Worm (Caenorhabditis elegans) whole organism, L4 larva: Measurements from ENCODE around the gene anoh-1.

Source experiments
- F49E8.2 ChIP-seq: sonication (generic microtip); optimal IDR thresholded peaks from 2 replicates; lab custom pipeline; 2016; ENCODE audit warnings: missing compliant biosample characterization, mild to moderate bottlenecking, missing genetic modification characterization, borderline replicate concordance
- Y105C5A.15 ChIP-seq: fragments of 200-800 bp; sonication (Bioruptor generic); IDR thresholded peaks from 2 replicates; pipeline ENCODE4 v1.3.6; 2022; ENCODE audit warnings: missing genetic modification characterization, missing compliant biosample characterization
- Y5F2A.4 ChIP-seq: fragments of 200-800 bp; sonication (Bioruptor generic); optimal IDR thresholded peaks from 2 replicates; lab custom pipeline; 2018; ENCODE audit warnings: mild to moderate bottlenecking, missing genetic modification characterization, missing compliant biosample characterization
- Y75B8A.6 ChIP-seq: fragments of 200-800 bp; sonication (Bioruptor generic); IDR thresholded peaks from 2 replicates; pipeline ENCODE4 v1.3.6; 2022; ENCODE audit warnings: missing genetic modification reagents, missing genetic modification characterization, missing compliant biosample characterization
- aha-1 ChIP-seq: fragments of 150-350 bp; peaks from one replicate; lab custom pipeline; 2014; ENCODE audit warnings: missing biosample characterization, missing genetic modification characterization
- ceh-32 ChIP-seq: sonication (generic microtip); optimal IDR thresholded peaks from 2 replicates; lab custom pipeline; 2016; ENCODE audit warnings: mild to moderate bottlenecking, missing genetic modification characterization, missing compliant biosample characterization; ENCODE audit not compliant: poor library complexity
- ceh-62 ChIP-seq: sonication (generic microtip); optimal IDR thresholded peaks from 2 replicates; lab custom pipeline; 2017; ENCODE audit warnings: missing biosample characterization, missing genetic modification characterization
- daf-16 ChIP-seq, 3 experiments: sonication (generic microtip); optimal IDR thresholded peaks; 2 replicates each; lab custom pipeline; 2016 to 2017; ENCODE audit warnings: missing genetic modification characterization in 3 of 3, missing genetic modification reagents in 3 of 3, mild to moderate bottlenecking in 2 of 3, missing compliant biosample characterization in 2 of 3, missing biosample characterization in 1 of 3, moderate library complexity in 1 of 3
- dmd-6 ChIP-seq: fragments of 200-800 bp; sonication (Bioruptor generic); IDR thresholded peaks from 2 replicates; pipeline ENCODE4 v1.3.6; 2022; ENCODE audit warnings: missing genetic modification reagents, missing genetic modification characterization, missing compliant biosample characterization
- dmd-9 ChIP-seq: fragments of 200-800 bp; sonication (Bioruptor generic); IDR thresholded peaks from 2 replicates; pipeline ENCODE4 v1.3.6; 2022; ENCODE audit warnings: missing genetic modification reagents, missing genetic modification characterization, missing compliant biosample characterization
- dpl-1 ChIP-seq: fragments of 150-350 bp; optimal IDR thresholded peaks from 2 replicates; lab custom pipeline; 2014; ENCODE audit warnings: missing biosample characterization, missing genetic modification reagents, missing genetic modification characterization
- dve-1 ChIP-seq: sonication (generic microtip); optimal IDR thresholded peaks from 2 replicates; lab custom pipeline; 2017; ENCODE audit warnings: antibody characterized with exemption, mild to moderate bottlenecking, missing genetic modification characterization, missing compliant biosample characterization; ENCODE audit not compliant: insufficient read depth
- egl-43 ChIP-seq: fragments of 200-800 bp; sonication (Bioruptor generic); IDR thresholded peaks from 2 replicates; pipeline ENCODE4 v1.3.6; 2022; ENCODE audit warnings: missing genetic modification reagents, missing genetic modification characterization, missing compliant biosample characterization
- fos-1 ChIP-seq: fragments of 150-350 bp; optimal IDR thresholded peaks from 2 replicates; lab custom pipeline; 2014; ENCODE audit warnings: missing biosample characterization, missing genetic modification characterization
- hlh-11 ChIP-seq: fragments of 200-800 bp; sonication (Bioruptor generic); optimal IDR thresholded peaks from 2 replicates; lab custom pipeline; 2018; ENCODE audit warnings: mild to moderate bottlenecking, missing genetic modification characterization, missing compliant biosample characterization
- hmg-1.1 ChIP-seq: fragments of 200-800 bp; sonication (Bioruptor generic); IDR thresholded peaks from 2 replicates; pipeline ENCODE4 v1.3.6; 2022; ENCODE audit warnings: missing genetic modification reagents, missing genetic modification characterization, missing compliant biosample characterization
- jun-1 ChIP-seq: fragments of 150-350 bp; optimal IDR thresholded peaks from 2 replicates; lab custom pipeline; 2014; ENCODE audit warnings: missing biosample characterization, missing genetic modification reagents, missing genetic modification characterization
- lin-38 ChIP-seq: fragments of 200-800 bp; sonication (Bioruptor generic); IDR thresholded peaks from 2 replicates; pipeline ENCODE4 v1.3.6; 2022; ENCODE audit warnings: missing genetic modification reagents, missing genetic modification characterization, missing compliant biosample characterization
- lir-3 ChIP-seq: sonication (generic microtip); optimal IDR thresholded peaks from 2 replicates; lab custom pipeline; 2016; ENCODE audit warnings: mild to moderate bottlenecking, missing genetic modification characterization, missing compliant biosample characterization
- lsy-2 ChIP-seq, 2 experiments: fragments of 150-350 bp in 1 of 2; sonication (generic microtip) in 1 of 2; optimal IDR thresholded peaks; 2 replicates each; lab custom pipeline; 2014 to 2017; ENCODE audit warnings: missing biosample characterization in 2 of 2, missing genetic modification characterization in 2 of 2
- mdl-1 ChIP-seq, 2 experiments: fragments of 150-350 bp in 1 of 2; sonication (generic microtip) in 1 of 2; optimal IDR thresholded peaks; 2 replicates each; lab custom pipeline; 2014 to 2017; ENCODE audit warnings: missing biosample characterization in 2 of 2, missing genetic modification characterization in 2 of 2
- mep-1 ChIP-seq: fragments of 150-350 bp; sonication (generic microtip); optimal IDR thresholded peaks from 3 replicates; lab custom pipeline; 2014; ENCODE audit warnings: missing biosample characterization, missing genetic modification characterization
- mes-2 ChIP-seq: sonication (generic microtip); optimal IDR thresholded peaks from 2 replicates; lab custom pipeline; 2016; ENCODE audit warnings: missing genotype, mild to moderate bottlenecking, missing genetic modification characterization, missing compliant biosample characterization; ENCODE audit not compliant: poor library complexity, severe bottlenecking
- mxl-3 ChIP-seq: fragments of 200-800 bp; sonication (Bioruptor generic); optimal IDR thresholded peaks from 2 replicates; lab custom pipeline; 2018; ENCODE audit warnings: mild to moderate bottlenecking, missing genetic modification characterization, missing compliant biosample characterization
- nhr-111 ChIP-seq: fragments of 200-800 bp; sonication (Bioruptor generic); optimal IDR thresholded peaks from 2 replicates; lab custom pipeline; 2018; ENCODE audit warnings: mild to moderate bottlenecking, missing genetic modification characterization, missing compliant biosample characterization
- nhr-237 ChIP-seq: sonication (generic microtip); optimal IDR thresholded peaks from 2 replicates; lab custom pipeline; 2017; ENCODE audit warnings: missing biosample characterization, missing genetic modification characterization
- nhr-25 ChIP-seq: sonication (generic microtip); optimal IDR thresholded peaks from 2 replicates; lab custom pipeline; 2017; ENCODE audit warnings: missing genetic modification characterization, mild to moderate bottlenecking, missing compliant biosample characterization, antibody characterized with exemption, moderate library complexity, borderline replicate concordance; ENCODE audit not compliant: insufficient read depth
- nhr-28 ChIP-seq: fragments of 150-350 bp; optimal IDR thresholded peaks from 2 replicates; lab custom pipeline; 2014; ENCODE audit warnings: missing biosample characterization, missing genetic modification characterization
- nhr-41 ChIP-seq: fragments of 200-800 bp; sonication (Bioruptor generic); IDR thresholded peaks from 2 replicates; pipeline ENCODE4 v1.3.6; 2022; ENCODE audit warnings: missing genetic modification reagents, missing genetic modification characterization, missing compliant biosample characterization
- nhr-6 ChIP-seq: fragments of 150-350 bp; optimal IDR thresholded peaks from 2 replicates; lab custom pipeline; 2014; ENCODE audit warnings: missing biosample characterization, missing genetic modification characterization
- saeg-2 ChIP-seq: fragments of 200-800 bp; sonication (Bioruptor generic); IDR thresholded peaks from 2 replicates; pipeline ENCODE4 v1.3.6; 2022; ENCODE audit warnings: missing genetic modification reagents, missing genetic modification characterization, missing compliant biosample characterization
- sdz-12 ChIP-seq: fragments of 200-800 bp; sonication (Bioruptor generic); optimal IDR thresholded peaks from 2 replicates; lab custom pipeline; 2018; ENCODE audit warnings: mild to moderate bottlenecking, missing genetic modification characterization, missing compliant biosample characterization
- set-16 ChIP-seq: fragments of 200-800 bp; sonication (Bioruptor generic); IDR thresholded peaks from 2 replicates; pipeline ENCODE4 v1.3.6; 2022; ENCODE audit warnings: missing genetic modification reagents, missing genetic modification characterization, missing compliant biosample characterization
- skn-1 ChIP-seq: fragments of 150-350 bp; optimal IDR thresholded peaks from 2 replicates; lab custom pipeline; 2014; ENCODE audit warnings: missing biosample characterization, missing genetic modification characterization
- spr-1 ChIP-seq: sonication (generic microtip); optimal IDR thresholded peaks from 2 replicates; lab custom pipeline; 2016; ENCODE audit warnings: mild to moderate bottlenecking, missing genetic modification characterization, missing compliant biosample characterization
- unc-62 ChIP-seq, 3 experiments: fragments of 150-350 bp in 1 of 3; sonication (generic microtip); optimal IDR thresholded peaks in 2 of 3; peaks in 1 of 3; 1 replicate in 1 of 3; 2 replicates in 2 of 3; lab custom pipeline; 2014 to 2017; ENCODE audit warnings: missing biosample characterization in 3 of 3, missing genetic modification characterization in 3 of 3, missing genetic modification reagents in 3 of 3, missing genotype in 1 of 3
- zip-2 ChIP-seq: fragments of 150-350 bp; optimal IDR thresholded peaks from 2 replicates; lab custom pipeline; 2014; ENCODE audit warnings: missing biosample characterization, missing genetic modification characterization
- ztf-7 ChIP-seq: fragments of 150-350 bp; optimal IDR thresholded peaks from 2 replicates; lab custom pipeline; 2014; ENCODE audit warnings: missing biosample characterization, missing genetic modification characterization

The anoh-1 gene

ce11 chrIII:13258752-13259151 is 12.4 kb downstream of the anoh-1 start (continued):
- TF ChIP-seq dmd-9 (GFP tag; lab: Robert Waterston, UW) (no peak), fos-1 (tag; lab: Kevin White, UChicago) (no peak), Y5F2A.4 (GFP tag; lab: Kevin White, UChicago) (no peak), nhr-6 (peak; percentile 13), unc-62 (GFP tag; optimal IDR thresholded peaks at IDR 0.05 in 1 of 2; lab: Kevin White, UChicago) (peak in 1 of 2 experiments; percentile 82), unc-62 (tag; optimal IDR thresholded peaks at IDR 0.05; lab: Kevin White, UChicago) (no peak), skn-1 (tag; lab: Kevin White, UChicago) (no peak), lir-3 (tag; lab: Kevin White, UChicago) (no peak), set-16 (GFP tag; lab: Robert Waterston, UW) (no peak), mxl-3 (GFP tag; lab: Kevin White, UChicago) (peak; percentile 54), Y75B8A.6 (no peak), mes-2 (tag; lab: Kevin White, UChicago) (peak; percentile 35), dpl-1 (GFP tag; lab: Kevin White, UChicago) (peak; percentile 20), mep-1 (no peak), nhr-28 (tag; lab: Kevin White, UChicago) (peak; percentile 68), nhr-25 (tag; lab: Kevin White, UChicago) (peak; percentile 39), ztf-7 (tag; lab: Kevin White, UChicago) (no peak), dve-1 (tag; lab: Kevin White, UChicago) (peak; percentile 32), jun-1 (tag; lab: Kevin White, UChicago) (no peak), zip-2 (tag; lab: Kevin White, UChicago) (no peak), nhr-237 (tag; lab: Kevin White, UChicago) (no peak), hmg-1.1 (peak; percentile 32; the same call in 1 of the 2 replicates), dmd-6 (GFP tag; lab: Robert Waterston, UW) (no peak), egl-43 (GFP tag; lab: Robert Waterston, UW) (no peak), ceh-62 (tag; lab: Kevin White, UChicago) (no peak), sdz-12 (GFP tag; lab: Kevin White, UChicago) (no peak), nhr-111 (no peak), hlh-11 (peak; percentile 62), aha-1 (tag; lab: Kevin White, UChicago) (no peak), lsy-2 (tag; optimal IDR thresholded peaks at IDR 0.05; lab: Kevin White, UChicago) (peak in 1 of 2 experiments; percentile 32), Y105C5A.15 (GFP tag; lab: Robert Waterston, UW) (no peak), nhr-41 (no peak), spr-1 (tag; lab: Kevin White, UChicago) (no peak), ceh-32 (tag; lab: Kevin White, UChicago) (no peak)

ce11 chrIII:13260344-13260743 is 14.0 kb downstream of the anoh-1 start:
- TF ChIP-seq daf-16 (GFP tag; optimal IDR thresholded peaks at IDR 0.05; lab: Kevin White, UChicago) (peak in 1 of 2 experiments; percentile 2), daf-16 (tag; optimal IDR thresholded peaks at IDR 0.05; lab: Kevin White, UChicago) (peak; percentile 40), saeg-2 (GFP tag; lab: Robert Waterston, UW) (no peak), lin-38 (0 out of 2 replicates have a peak, but pooled peaks have one; percentile 20), mdl-1 (tag; optimal IDR thresholded peaks at IDR 0.05; lab: Kevin White, UChicago) (no peak)

ce11 chrIII:13262987-13263386 is 16.6 kb downstream of the anoh-1 start, which contains the start of gene F56A8.4:
F56A8.4 (plus strand) TSS chrIII:13263287.
- TF ChIP-seq F49E8.2 = no peak
- TF ChIP-seq nhr-111 = no peak
